Fruit fly (Drosophila melanogaster) whole organism, prepupa: ENCODE results near the gene mtDNA-helicase.

ENCODE experiments used
- Blimp-1 ChIP-seq: fragments of 200-800 bp; sonication (Bioruptor generic); optimal IDR thresholded peaks from 3 replicates; lab custom pipeline; 2017; ENCODE audit warnings: missing biosample characterization, missing genetic modification characterization, mild to moderate bottlenecking, moderate library complexity, missing genetic modification reagents
- CG10669 ChIP-seq: fragments of 200-800 bp; sonication (Bioruptor generic); optimal IDR thresholded peaks from 3 replicates; lab custom pipeline; 2018; ENCODE audit warnings: missing biosample characterization, mild to moderate bottlenecking, missing genetic modification characterization, moderate library complexity
- CG11294 ChIP-seq: fragments of 200-800 bp; sonication (Bioruptor generic); IDR thresholded peaks from 2 replicates; pipeline ENCODE4 v1.3.6; 2022; ENCODE audit warnings: missing biosample characterization, missing genetic modification characterization
- CG11762 ChIP-seq: fragments of 200-800 bp; sonication (Bioruptor generic); optimal IDR thresholded peaks from 3 replicates; lab custom pipeline; 2016; ENCODE audit warnings: missing biosample characterization, missing genetic modification characterization; ENCODE audit not compliant: insufficient read depth
- CG11902 ChIP-seq: fragments of 200-800 bp; sonication (Bioruptor generic); optimal IDR thresholded peaks from 3 replicates; lab custom pipeline; 2016; ENCODE audit warnings: missing biosample characterization, missing genetic modification characterization
- CG15336 ChIP-seq: fragments of 200-800 bp; sonication (Bioruptor generic); IDR thresholded peaks from 2 replicates; pipeline ENCODE4 v1.3.6; 2022; ENCODE audit warnings: missing biosample characterization, missing genetic modification characterization
- CG1621 ChIP-seq: fragments of 200-800 bp; sonication (Bioruptor generic); optimal IDR thresholded peaks from 3 replicates; lab custom pipeline; 2018; ENCODE audit warnings: missing biosample characterization, mild to moderate bottlenecking, missing genetic modification characterization
- CG3032 ChIP-seq: fragments of 200-800 bp; optimal IDR thresholded peaks from 2 replicates; lab custom pipeline; 2019; ENCODE audit warnings: missing biosample characterization, mild to moderate bottlenecking, missing genetic modification characterization, moderate library complexity
- CG31627 ChIP-seq: fragments of 200-800 bp; sonication (Bioruptor generic); optimal IDR thresholded peaks from 3 replicates; lab custom pipeline; 2016; ENCODE audit warnings: missing biosample characterization, missing genetic modification characterization
- CG32006 ChIP-seq: fragments of 200-800 bp; sonication (Bioruptor generic); optimal IDR thresholded peaks from 3 replicates; lab custom pipeline; 2017; ENCODE audit warnings: missing biosample characterization, mild to moderate bottlenecking, missing genetic modification characterization
- CG34406 ChIP-seq: fragments of 200-800 bp; sonication (Bioruptor generic); optimal IDR thresholded peaks from 3 replicates; lab custom pipeline; 2016; ENCODE audit warnings: missing biosample characterization, missing genetic modification characterization
- CG3919 ChIP-seq: fragments of 200-800 bp; sonication (Bioruptor generic); optimal IDR thresholded peaks from 3 replicates; lab custom pipeline; 2016; ENCODE audit warnings: missing biosample characterization, missing genetic modification characterization
- CG4318 ChIP-seq: fragments of 200-800 bp; sonication (Bioruptor generic); optimal IDR thresholded peaks from 3 replicates; lab custom pipeline; 2017; ENCODE audit warnings: missing biosample characterization, mild to moderate bottlenecking, missing genetic modification characterization
- CG6163 ChIP-seq: fragments of 200-800 bp; sonication (Bioruptor generic); IDR thresholded peaks from 3 replicates; pipeline ENCODE4 v1.3.6; 2022; ENCODE audit warnings: missing biosample characterization, missing genetic modification characterization
- CG6276 ChIP-seq: fragments of 200-800 bp; sonication (Bioruptor generic); optimal IDR thresholded peaks from 2 replicates; lab custom pipeline; 2017; ENCODE audit warnings: missing biosample characterization, mild to moderate bottlenecking, missing genetic modification characterization
- CG6792 ChIP-seq: fragments of 200-800 bp; sonication (Bioruptor generic); optimal IDR thresholded peaks from 3 replicates; lab custom pipeline; 2016; ENCODE audit warnings: missing biosample characterization, missing genetic modification characterization
- CG6808 ChIP-seq: fragments of 200-800 bp; sonication (Bioruptor generic); optimal IDR thresholded peaks from 3 replicates; lab custom pipeline; 2017; ENCODE audit warnings: missing biosample characterization, missing genetic modification characterization, mild to moderate bottlenecking, moderate library complexity, missing genetic modification reagents
- CG6854 ChIP-seq: fragments of 200-800 bp; sonication (Bioruptor generic); optimal IDR thresholded peaks from 2 replicates; lab custom pipeline; 2017; ENCODE audit warnings: missing biosample characterization, mild to moderate bottlenecking, missing genetic modification characterization
- CG7368 ChIP-seq: fragments of 200-800 bp; sonication (Bioruptor generic); optimal IDR thresholded peaks from 3 replicates; lab custom pipeline; 2016; ENCODE audit warnings: missing biosample characterization, missing genetic modification characterization
- CG8119 ChIP-seq: fragments of 200-800 bp; sonication (Bioruptor generic); IDR thresholded peaks from 3 replicates; pipeline ENCODE4 v1.3.6; 2022; ENCODE audit warnings: missing biosample characterization, missing genetic modification characterization
- CG8319 ChIP-seq: fragments of 200-800 bp; sonication (Bioruptor generic); optimal IDR thresholded peaks from 3 replicates; lab custom pipeline; 2016; ENCODE audit warnings: missing biosample characterization, missing genetic modification characterization
- Eip75B ChIP-seq: fragments of 200-800 bp; sonication (Bioruptor generic); optimal IDR thresholded peaks from 3 replicates; lab custom pipeline; 2016; ENCODE audit warnings: missing biosample characterization, missing genetic modification characterization
- Eip78C ChIP-seq: fragments of 200-800 bp; sonication (Bioruptor generic); peaks from one replicate; lab custom pipeline; 2016; ENCODE audit warnings: missing biosample characterization, missing genetic modification characterization
- Eip93F ChIP-seq: fragments of 200-800 bp; sonication (Bioruptor generic); optimal IDR thresholded peaks from 2 replicates; lab custom pipeline; 2016; ENCODE audit warnings: missing biosample characterization, mild to moderate bottlenecking, missing genetic modification characterization
- Ets96B ChIP-seq: fragments of 200-800 bp; optimal IDR thresholded peaks from 2 replicates; lab custom pipeline; 2019; ENCODE audit warnings: missing biosample characterization, mild to moderate bottlenecking, missing genetic modification characterization, moderate library complexity
- Gug ChIP-seq: fragments of 200-800 bp; sonication (Bioruptor generic); IDR thresholded peaks from 2 replicates; pipeline ENCODE4 v1.3.6; 2022; ENCODE audit warnings: missing biosample characterization, missing genetic modification characterization
- Hr38 ChIP-seq: sonication (Bioruptor generic); optimal IDR thresholded peaks from 2 replicates; lab custom pipeline; 2016; ENCODE audit warnings: missing biosample characterization, missing genetic modification characterization
- Lpt ChIP-seq: fragments of 200-800 bp; sonication (Bioruptor generic); optimal IDR thresholded peaks from 3 replicates; lab custom pipeline; 2016; ENCODE audit warnings: missing biosample characterization, missing genetic modification characterization
- Met ChIP-seq: fragments of 200-800 bp; sonication (Bioruptor generic); optimal IDR thresholded peaks from 3 replicates; lab custom pipeline; 2016; ENCODE audit warnings: missing biosample characterization, missing genetic modification characterization
- Sox102F ChIP-seq: fragments of 200-800 bp; sonication (Bioruptor generic); optimal IDR thresholded peaks from 2 replicates; lab custom pipeline; 2016; ENCODE audit warnings: missing biosample characterization, mild to moderate bottlenecking, missing genetic modification characterization
- Sox14 ChIP-seq: fragments of 200-800 bp; sonication (Bioruptor generic); optimal IDR thresholded peaks from 3 replicates; lab custom pipeline; 2016; ENCODE audit warnings: missing biosample characterization, missing genetic modification characterization
- Sox15 ChIP-seq: fragments of 200-800 bp; sonication (Bioruptor generic); optimal IDR thresholded peaks from 3 replicates; lab custom pipeline; 2016; ENCODE audit warnings: missing biosample characterization, missing genetic modification characterization
- achi ChIP-seq: fragments of 200-800 bp; sonication (Bioruptor generic); optimal IDR thresholded peaks from 3 replicates; lab custom pipeline; 2016; ENCODE audit warnings: missing biosample characterization, missing genetic modification characterization
- acj6 ChIP-seq: fragments of 200-800 bp; sonication (Bioruptor generic); optimal IDR thresholded peaks from 3 replicates; lab custom pipeline; 2016; ENCODE audit warnings: missing biosample characterization, missing genetic modification characterization
- cyc ChIP-seq: fragments of 200-800 bp; sonication (Bioruptor generic); optimal IDR thresholded peaks from 3 replicates; lab custom pipeline; 2016; ENCODE audit warnings: missing biosample characterization, missing genetic modification characterization
- dsx ChIP-seq: fragments of 200-800 bp; optimal IDR thresholded peaks from 3 replicates; lab custom pipeline; 2019; ENCODE audit warnings: missing biosample characterization, mild to moderate bottlenecking, missing genetic modification characterization, moderate library complexity; ENCODE audit not compliant: poor library complexity, severe bottlenecking
- eg ChIP-seq: fragments of 200-800 bp; sonication (Bioruptor generic); IDR thresholded peaks from 3 replicates; pipeline ENCODE4 v1.3.6; 2022; ENCODE audit warnings: missing biosample characterization, missing genetic modification characterization
- esn ChIP-seq: fragments of 200-800 bp; sonication (Bioruptor generic); optimal IDR thresholded peaks from 2 replicates; lab custom pipeline; 2016; ENCODE audit warnings: missing biosample characterization, mild to moderate bottlenecking, missing genetic modification characterization, moderate library complexity
- fd85E ChIP-seq: fragments of 200-800 bp; sonication (Bioruptor generic); optimal IDR thresholded peaks from 3 replicates; lab custom pipeline; 2016; ENCODE audit warnings: missing biosample characterization, missing genetic modification characterization
- fkh ChIP-seq: fragments of 200-800 bp; sonication (Bioruptor generic); optimal IDR thresholded peaks from 3 replicates; lab custom pipeline; 2017; ENCODE audit warnings: missing biosample characterization, mild to moderate bottlenecking, missing genetic modification characterization, moderate library complexity
- lz ChIP-seq: fragments of 200-800 bp; sonication (Bioruptor generic); optimal IDR thresholded peaks from 3 replicates; lab custom pipeline; 2016; ENCODE audit warnings: missing biosample characterization, missing genetic modification characterization
- net ChIP-seq: fragments of 200-800 bp; sonication (Bioruptor generic); optimal IDR thresholded peaks from 3 replicates; lab custom pipeline; 2016; ENCODE audit warnings: missing biosample characterization, missing genetic modification characterization
- salr ChIP-seq, 2 experiments: fragments of 200-800 bp; sonication (Bioruptor generic); optimal IDR thresholded peaks; 3 replicates each; lab custom pipeline; 2016 to 2018; ENCODE audit warnings: missing biosample characterization in 2 of 2, missing genetic modification characterization in 2 of 2, mild to moderate bottlenecking in 1 of 2
- spab ChIP-seq: fragments of 200-800 bp; sonication (Bioruptor generic); optimal IDR thresholded peaks from 2 replicates; lab custom pipeline; 2017; ENCODE audit warnings: missing biosample characterization, mild to moderate bottlenecking, missing genetic modification characterization, missing genetic modification reagents
- ss ChIP-seq, 2 experiments: fragments of 200-800 bp; sonication (Bioruptor generic); optimal IDR thresholded peaks; 2 replicates in 1 of 2; 3 replicates in 1 of 2; lab custom pipeline; 2017 to 2018; ENCODE audit warnings: mild to moderate bottlenecking in 2 of 2, missing biosample characterization in 2 of 2, missing genetic modification characterization in 2 of 2, moderate library complexity in 1 of 2
- svp ChIP-seq: fragments of 200-800 bp; sonication (Bioruptor generic); peaks from one replicate; lab custom pipeline; 2016; ENCODE audit warnings: missing biosample characterization, missing genetic modification characterization
- topi ChIP-seq: fragments of 200-800 bp; sonication (Bioruptor generic); optimal IDR thresholded peaks from 3 replicates; lab custom pipeline; 2016; ENCODE audit warnings: missing biosample characterization, missing genetic modification characterization
- vri ChIP-seq: fragments of 200-800 bp; sonication (Bioruptor generic); optimal IDR thresholded peaks from 3 replicates; lab custom pipeline; 2016; ENCODE audit warnings: missing biosample characterization, mild to moderate bottlenecking, missing genetic modification characterization

The mtDNA-helicase gene

DNA sequence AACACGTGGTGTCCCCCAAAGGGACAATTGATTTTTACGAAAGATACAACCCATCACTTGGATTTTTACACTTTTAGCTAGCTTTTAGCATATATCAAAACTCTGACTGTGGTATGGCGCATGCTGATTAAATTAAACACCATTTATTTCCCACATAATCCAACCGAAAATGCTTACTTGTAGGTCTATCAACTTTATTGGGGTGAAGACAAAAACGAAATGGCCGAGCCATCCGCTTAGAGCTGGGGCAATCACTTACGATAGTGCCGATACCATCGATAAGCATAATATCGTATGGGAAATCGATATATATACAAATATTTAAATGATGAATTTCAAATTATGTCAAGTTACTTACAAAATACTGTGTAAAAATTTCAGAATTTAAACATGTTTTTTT lies 4.0 kb upstream of the mtDNA-helicase start, which contains the start of gene RpS2 (continued):
- TF ChIP-seq net (GFP tag; lab: Kevin White, UChicago) (no peak), svp (GFP tag; lab: Kevin White, UChicago) (no peak), Met (GFP tag; lab: Kevin White, UChicago) (no peak), CG6276 (GFP tag; lab: Kevin White, UChicago) (no peak), Sox102F (GFP tag; lab: Kevin White, UChicago) (peak; percentile 58), topi (GFP tag; lab: Kevin White, UChicago) (peak; percentile 39), vri (GFP tag; lab: Kevin White, UChicago) (peak; percentile 26), Lpt (GFP tag; lab: Kevin White, UChicago) (no peak), CG3032 (peak; percentile 1), CG11902 (no peak), CG1621 (peak; percentile 28), CG31627 (GFP tag; lab: Kevin White, UChicago) (peak; percentile 24), CG8119 (GFP tag; lab: Robert Waterston, UW) (no peak; the same call in 2 of the 3 replicates), achi (no peak), Eip78C (GFP tag; lab: Kevin White, UChicago) (peak; percentile 79)

DNA sequence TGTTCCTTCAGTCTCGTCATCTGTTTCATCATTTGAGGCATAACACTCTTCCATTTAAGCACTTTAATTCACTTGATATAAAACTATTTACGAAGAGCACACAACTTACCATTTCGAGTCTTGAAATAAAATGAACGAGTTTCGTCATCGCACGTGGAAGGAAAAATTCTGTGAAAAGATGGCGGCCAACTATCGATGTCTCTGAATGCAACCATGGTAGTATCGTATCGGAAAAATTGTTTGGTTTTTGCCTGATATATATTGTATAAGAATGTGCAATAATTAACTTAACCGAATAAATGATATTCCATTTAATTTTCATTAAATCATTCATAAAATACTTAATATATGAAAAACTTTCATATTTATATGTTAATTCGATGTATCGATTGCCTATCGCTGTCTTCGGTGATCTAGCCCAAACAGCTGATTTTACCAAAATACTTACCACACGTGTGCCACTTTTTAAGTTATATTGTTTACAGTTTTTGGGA lies 1.7 kb upstream of the mtDNA-helicase start, which contains the start of gene Bka:
Gene Bka (plus strand): TSS at position 417 of the 494 bp plus-strand sequence.
- TF ChIP-seq CG10669 (GFP tag; lab: Kevin White, UChicago) = peak; percentile 17
- no peak for TF ChIP-seq fd85E (GFP tag; lab: Kevin White, UChicago)
- peak; percentile 56 for TF ChIP-seq CG34406 (GFP tag; lab: Kevin White, UChicago)
- TF ChIP-seq Eip75B = peak; percentile 38
- no peak for TF ChIP-seq CG11762 (GFP tag; lab: Kevin White, UChicago)
- peak in 1 of 2 experiments; percentile 58 for TF ChIP-seq ss (GFP tag; optimal IDR thresholded peaks at IDR 0.05; lab: Kevin White, UChicago)
- TF ChIP-seq CG4318 (GFP tag; lab: Kevin White, UChicago) = no peak
- no peak for TF ChIP-seq CG1621
- TF ChIP-seq CG8319 (GFP tag; lab: Kevin White, UChicago) = no peak
- TF ChIP-seq CG11902 = no peak
- TF ChIP-seq CG7368 (GFP tag; lab: Kevin White, UChicago) = peak; percentile 21
- peak; percentile 23 for TF ChIP-seq Eip93F (GFP tag; lab: Kevin White, UChicago)
- TF ChIP-seq topi (GFP tag; lab: Kevin White, UChicago) = peak; percentile 56
- TF ChIP-seq CG6163 (GFP tag; lab: Robert Waterston, UW) = no peak
- TF ChIP-seq esn (GFP tag; lab: Kevin White, UChicago) = peak; percentile 65
- TF ChIP-seq svp (GFP tag; lab: Kevin White, UChicago) = no peak
- TF ChIP-seq CG6854 (GFP tag; lab: Kevin White, UChicago) = peak; percentile 52
- TF ChIP-seq Blimp-1 (GFP tag; lab: Kevin White, UChicago) = peak; percentile 15
- TF ChIP-seq CG15336 = peak; percentile 11; the same call in 1 of the 2 replicates
- no peak for TF ChIP-seq CG32006
- peak; percentile 24 for TF ChIP-seq Sox14 (GFP tag; lab: Kevin White, UChicago)
- TF ChIP-seq CG8119 (GFP tag; lab: Robert Waterston, UW) = no peak
- peak; percentile 74 for TF ChIP-seq vri (GFP tag; lab: Kevin White, UChicago)
- TF ChIP-seq CG6792 (GFP tag; lab: Kevin White, UChicago) = no peak
- TF ChIP-seq acj6 (GFP tag; lab: Kevin White, UChicago) = peak; percentile 29
- peak; percentile 57 for TF ChIP-seq Met (GFP tag; lab: Kevin White, UChicago)
- TF ChIP-seq lz = peak; percentile 38
- no peak for TF ChIP-seq Hr38 (GFP tag; lab: Kevin White, UChicago)
- TF ChIP-seq CG11294 (GFP tag; lab: Robert Waterston, UW) = no peak
- TF ChIP-seq salr (GFP tag; optimal IDR thresholded peaks at IDR 0.05; lab: Kevin White, UChicago) = no peak
- no peak for TF ChIP-seq CG31627 (GFP tag; lab: Kevin White, UChicago)
- peak; percentile 39 for TF ChIP-seq CG3032
- no peak for TF ChIP-seq CG3919
- TF ChIP-seq spab (GFP tag; lab: Kevin White, UChicago) = no peak
- TF ChIP-seq Eip78C (GFP tag; lab: Kevin White, UChicago) = peak; percentile 77
- no peak for TF ChIP-seq eg (GFP tag; lab: Robert Waterston, UW)
- TF ChIP-seq dsx (GFP tag; lab: Kevin White, UChicago) = peak; percentile 25
- no peak for TF ChIP-seq Gug (GFP tag; lab: Robert Waterston, UW)
- peak; percentile 18 for TF ChIP-seq CG6808
- peak; percentile 13 for TF ChIP-seq Ets96B
- TF ChIP-seq cyc = no peak
- no peak for TF ChIP-seq Sox15 (GFP tag; lab: Kevin White, UChicago)
- no peak for TF ChIP-seq net (GFP tag; lab: Kevin White, UChicago)
- TF ChIP-seq fkh (GFP tag; lab: Kevin White, UChicago) = peak; percentile 52
- TF ChIP-seq CG6276 (GFP tag; lab: Kevin White, UChicago) = no peak
